Worm (Caenorhabditis elegans) whole organism, mixed stage, embryonic: ENCODE measurements around the gene clec-140.

Source experiments
- elt-1 ChIP-seq: sonication (generic microtip); optimal IDR thresholded peaks from 2 replicates; lab custom pipeline; 2017; ENCODE audit warnings: missing genetic modification characterization, mild to moderate bottlenecking, missing compliant biosample characterization, antibody characterized with exemption, moderate library complexity, borderline replicate concordance; ENCODE audit not compliant: insufficient read depth
- elt-3 ChIP-seq: fragments of 150-350 bp; optimal IDR thresholded peaks from 2 replicates; lab custom pipeline; 2014; ENCODE audit warnings: missing biosample characterization, missing genetic modification characterization
- flh-1 ChIP-seq: fragments of 200-800 bp; sonication (Bioruptor generic); optimal IDR thresholded peaks from 2 replicates; lab custom pipeline; 2018; ENCODE audit warnings: mild to moderate bottlenecking, missing genetic modification characterization, moderate library complexity, missing compliant biosample characterization
- lsy-2 ChIP-seq: fragments of 150-350 bp; optimal IDR thresholded peaks from 2 replicates; lab custom pipeline; 2014; ENCODE audit warnings: missing biosample characterization, missing genetic modification characterization
- mab-5 ChIP-seq: fragments of 150-350 bp; optimal IDR thresholded peaks from 2 replicates; lab custom pipeline; 2014; ENCODE audit warnings: missing biosample characterization, missing genetic modification characterization
- nhr-2 ChIP-seq: fragments of 150-350 bp; optimal IDR thresholded peaks from 2 replicates; lab custom pipeline; 2014; ENCODE audit warnings: missing biosample characterization, missing genetic modification characterization
- nhr-237 ChIP-seq: fragments of 150-350 bp; optimal IDR thresholded peaks from 2 replicates; lab custom pipeline; 2014; ENCODE audit warnings: missing biosample characterization, missing genetic modification characterization
- pha-4 ChIP-seq: fragments of 150-350 bp; optimal IDR thresholded peaks from 2 replicates; lab custom pipeline; 2018; ENCODE audit warnings: missing biosample characterization, missing genetic modification reagents, missing genetic modification characterization
- snpc-4 ChIP-seq: fragments of 150-350 bp; optimal IDR thresholded peaks from 2 replicates; lab custom pipeline; 2014; ENCODE audit warnings: missing biosample characterization, missing genetic modification characterization
- sptf-1 ChIP-seq: sonication (generic microtip); optimal IDR thresholded peaks from 2 replicates; lab custom pipeline; 2017; ENCODE audit warnings: mild to moderate bottlenecking, missing genetic modification characterization, moderate library complexity, missing compliant biosample characterization
- unc-39 ChIP-seq: fragments of 150-350 bp; optimal IDR thresholded peaks from 2 replicates; lab custom pipeline; 2014; ENCODE audit warnings: missing biosample characterization, missing genetic modification characterization
- zip-8 ChIP-seq: fragments of 150-350 bp; optimal IDR thresholded peaks from 2 replicates; lab custom pipeline; 2014; ENCODE audit warnings: missing biosample characterization, missing genetic modification characterization
- ztf-11 ChIP-seq: fragments of 150-350 bp; optimal IDR thresholded peaks from 2 replicates; lab custom pipeline; 2014; ENCODE audit warnings: missing biosample characterization, missing genetic modification characterization

DNA sequence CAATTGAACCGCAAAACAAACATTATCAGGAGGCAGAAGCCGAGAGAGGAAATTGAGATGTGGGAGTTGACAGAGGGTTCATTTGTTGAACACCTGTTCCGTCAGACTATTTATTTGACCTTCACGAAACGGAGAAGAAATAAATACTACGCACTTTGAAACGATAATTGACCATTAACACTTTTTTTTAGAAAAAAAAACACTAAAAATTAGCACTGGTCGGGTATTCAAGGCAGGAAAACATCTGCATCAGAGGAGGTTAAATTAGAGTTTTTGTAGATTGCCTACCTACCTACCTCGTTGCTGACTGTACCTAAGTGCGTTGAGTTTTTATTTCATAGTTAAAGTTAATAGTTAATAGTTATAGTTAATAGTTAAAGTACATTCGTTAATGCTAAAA, 22.8 kb upstream of the clec-140 start:
- TF ChIP-seq ztf-11 (no peak), zip-8 (tag; lab: Kevin White, UChicago) (no peak), pha-4 (tag; lab: Kevin White, UChicago) (no peak), nhr-2 (no peak), unc-39 (tag; lab: Kevin White, UChicago) (no peak), snpc-4 (tag; lab: Kevin White, UChicago) (no peak), elt-1 (no peak), elt-3 (tag; lab: Kevin White, UChicago) (no peak), mab-5 (no peak), nhr-237 (no peak), lsy-2 (tag; lab: Kevin White, UChicago) (no peak), flh-1 (no peak), sptf-1 (tag; lab: Kevin White, UChicago) (no peak)
